Worm (Caenorhabditis elegans): Measurements from ENCODE around the gene tag-325.

DNA sequence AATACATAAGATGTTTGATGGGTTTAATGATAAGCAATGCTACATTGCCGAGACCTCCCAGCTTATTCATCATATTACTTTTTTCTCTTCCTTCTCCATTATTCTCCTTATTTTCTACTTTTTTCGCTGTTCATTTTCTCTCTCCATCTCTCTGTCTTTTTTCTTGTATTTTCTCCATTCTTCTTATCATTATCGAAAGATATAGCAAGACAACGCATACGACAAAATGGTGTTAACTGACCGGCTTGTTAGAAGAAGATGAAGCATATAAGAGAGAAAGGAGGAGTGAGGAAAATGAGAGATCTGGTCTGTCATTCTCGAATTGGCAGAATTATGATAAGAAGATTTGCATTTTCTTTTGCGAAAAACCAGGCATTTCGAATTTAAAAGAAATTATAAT lies 29.8 kb upstream of the tag-325 start:
- TF ChIP-seq nhr-27 (tag; optimal IDR thresholded peaks at IDR 0.05) (no peak), unc-130 (GFP tag; optimal IDR thresholded peaks at IDR 0.05) (no peak), rpc-1 (optimal IDR thresholded peaks at IDR 0.05) (no peak), rpc-1 (tag; optimal IDR thresholded peaks at IDR 0.05) (no peak), ama-1 (optimal IDR thresholded peaks at IDR 0.05) (no peak), ama-1 (GFP tag; optimal IDR thresholded peaks at IDR 0.05) (no peak), hlh-26 (GFP tag; conservative IDR thresholded peaks at IDR 0.05) (no peak), F39B2.1 (GFP tag; IDR thresholded peaks at IDR 0.05) (no peak), snpc-1.1 (tag; optimal IDR thresholded peaks at IDR 0.05; ENCODE audit: insufficient read depth) (no peak), hmg-1.2 (GFP tag; IDR thresholded peaks at IDR 0.05) (no peak)

All from whole organism, young adult.